ENCODE assay signal across 1 fruit fly cellular context in the genomic region with DNA sequence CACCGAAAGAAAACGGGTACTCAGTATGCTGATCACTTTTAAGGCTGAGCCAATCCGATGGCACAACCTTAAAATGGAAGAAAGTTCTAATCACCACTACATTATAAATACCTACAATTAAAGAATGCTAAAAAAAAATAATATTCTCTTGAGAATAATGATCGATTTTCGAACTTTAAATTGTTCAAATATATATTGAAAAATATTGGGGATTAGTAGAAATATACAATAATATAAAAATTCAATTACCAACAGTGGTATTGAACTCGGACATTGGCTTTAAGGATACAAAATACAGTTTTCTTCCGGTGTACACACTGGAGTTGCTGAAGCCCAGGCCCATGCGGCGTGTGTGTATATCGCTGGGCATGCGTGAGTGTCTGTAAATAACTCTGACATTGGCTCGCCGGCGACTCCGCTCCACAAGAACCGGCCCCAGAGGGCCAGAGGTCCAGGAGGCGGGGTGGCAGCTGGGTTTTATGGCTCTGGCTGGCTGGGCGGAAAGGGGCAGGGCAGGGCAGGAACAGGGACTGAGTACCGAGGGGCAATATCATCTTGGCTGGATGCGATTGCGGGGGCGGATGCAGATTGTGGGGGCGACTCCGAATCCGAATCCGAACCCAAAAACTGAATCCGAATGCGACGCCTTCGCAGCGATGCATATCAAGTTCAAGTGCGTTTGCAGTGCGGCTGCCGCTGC.
TF ChIP-seq lines count a peak whose summit lies in the region.

No protein-coding gene starts in this region.

TF ChIP-seq in whole organism, embryonic, 481 proteins besides CTCF, POLR2A, EP300 and RAD21 (continued from another document):
- TF ChIP-seq jigr1 (GFP tag; IDR thresholded peaks at IDR 0.05; lab: Robert Waterston, UW), result no peak
- no peak for TF ChIP-seq al (GFP tag; IDR thresholded peaks at IDR 0.05; lab: Robert Waterston, UW)
- TF ChIP-seq Scr (GFP tag; IDR thresholded peaks at IDR 0.05; lab: Robert Waterston, UW; ENCODE audit: partially characterized antibody), result no peak
- TF ChIP-seq Mrtf (GFP tag; IDR thresholded peaks at IDR 0.05; lab: Robert Waterston, UW), result no peak
- TF ChIP-seq slbo (GFP tag; IDR thresholded peaks at IDR 0.05; lab: Robert Waterston, UW), result no peak
- no peak for TF ChIP-seq CG18011 (GFP tag; optimal IDR thresholded peaks at IDR 0.05; lab: Kevin White, UChicago)
- no peak for TF ChIP-seq lov (optimal IDR thresholded peaks at IDR 0.05; lab: Kevin White, UChicago)
- no peak for TF ChIP-seq lov (GFP tag; IDR thresholded peaks at IDR 0.05; lab: Robert Waterston, UW)
- no peak for TF ChIP-seq kni (GFP tag; optimal IDR thresholded peaks at IDR 0.05; lab: Kevin White, UChicago)
- no peak for TF ChIP-seq crc (GFP tag; optimal IDR thresholded peaks at IDR 0.05; lab: Kevin White, UChicago)
- peak; percentile 89 for TF ChIP-seq dmrt11E (tag; optimal IDR thresholded peaks at IDR 0.05; lab: Kevin White, UChicago)
- TF ChIP-seq pita (GFP tag; optimal IDR thresholded peaks at IDR 0.05; lab: Kevin White, UChicago), result no peak
- no peak for TF ChIP-seq cg (GFP tag; optimal IDR thresholded peaks at IDR 0.05; lab: Kevin White, UChicago)
- no peak for TF ChIP-seq CG6791 (GFP tag; IDR thresholded peaks at IDR 0.05; lab: Robert Waterston, UW; ENCODE audit: partially characterized antibody)
- no peak for TF ChIP-seq cas (GFP tag; IDR thresholded peaks at IDR 0.05; lab: Robert Waterston, UW)
- no peak for TF ChIP-seq sqz (GFP tag; optimal IDR thresholded peaks at IDR 0.05; lab: Kevin White, UChicago)
- no peak for TF ChIP-seq insv (GFP tag; optimal IDR thresholded peaks at IDR 0.05; lab: Kevin White, UChicago)
- TF ChIP-seq sug (tag; optimal IDR thresholded peaks at IDR 0.05; lab: Kevin White, UChicago), result no peak
- TF ChIP-seq run (tag; optimal IDR thresholded peaks at IDR 0.05; lab: Kevin White, UChicago), result peak; percentile 17
- no peak for TF ChIP-seq Side (GFP tag; optimal IDR thresholded peaks at IDR 0.05; lab: Kevin White, UChicago)
- no peak for TF ChIP-seq CG6765 (GFP tag; optimal IDR thresholded peaks at IDR 0.05; lab: Kevin White, UChicago)
- no peak for TF ChIP-seq CG31388 (GFP tag; optimal IDR thresholded peaks at IDR 0.05; lab: Kevin White, UChicago)
- peak; percentile 3 to 62 for TF ChIP-seq dpn (GFP tag; optimal IDR thresholded peaks at IDR 0.05; lab: Kevin White, UChicago)
- no peak for TF ChIP-seq vnd (GFP tag; IDR thresholded peaks at IDR 0.05; lab: Robert Waterston, UW; ENCODE audit: partially characterized antibody)
- no peak for TF ChIP-seq dati (GFP tag; IDR thresholded peaks at IDR 0.05; lab: Robert Waterston, UW)
- no peak for TF ChIP-seq CG5245 (GFP tag; optimal IDR thresholded peaks at IDR 0.05; lab: Kevin White, UChicago)
- TF ChIP-seq CG18619 (GFP tag; optimal IDR thresholded peaks at IDR 0.05; lab: Kevin White, UChicago), result peak; percentile 56
- TF ChIP-seq CG10267 (tag; optimal IDR thresholded peaks at IDR 0.05; lab: Kevin White, UChicago), result peak; percentile 67
- no peak for TF ChIP-seq CG2129 (GFP tag; IDR thresholded peaks at IDR 0.05; lab: Robert Waterston, UW; ENCODE audit: partially characterized antibody)
- TF ChIP-seq CG9215 (GFP tag; IDR thresholded peaks at IDR 0.05; lab: Robert Waterston, UW), result 0 out of 2 replicates have a peak, but pooled peaks have one; percentile 15
- peak; percentile 66 for TF ChIP-seq CG17385 (GFP tag; optimal IDR thresholded peaks at IDR 0.05; lab: Kevin White, UChicago)
- TF ChIP-seq CG6854 (GFP tag; optimal IDR thresholded peaks at IDR 0.05; lab: Kevin White, UChicago), result no peak
- no peak for TF ChIP-seq B-H1 (GFP tag; IDR thresholded peaks at IDR 0.05; lab: Robert Waterston, UW)
- TF ChIP-seq Bgb (GFP tag; IDR thresholded peaks at IDR 0.05; lab: Robert Waterston, UW; ENCODE audit: partially characterized antibody), result no peak
- peak; percentile 58 for TF ChIP-seq Xbp1 (GFP tag; optimal IDR thresholded peaks at IDR 0.05; lab: Kevin White, UChicago)
- no peak for TF ChIP-seq fd64A (GFP tag; optimal IDR thresholded peaks at IDR 0.05; lab: Kevin White, UChicago)
- TF ChIP-seq p53 (GFP tag; optimal IDR thresholded peaks at IDR 0.05; lab: Kevin White, UChicago), result no peak
- no peak for TF ChIP-seq gsb (GFP tag; IDR thresholded peaks at IDR 0.05; lab: Robert Waterston, UW)
- TF ChIP-seq CG8359 (GFP tag; optimal IDR thresholded peaks at IDR 0.05; lab: Kevin White, UChicago; ENCODE audit: borderline replicate concordance), result peak; percentile 7
- TF ChIP-seq CG15696 (tag; optimal IDR thresholded peaks at IDR 0.05; lab: Kevin White, UChicago), result peak; percentile 46
- no peak for TF ChIP-seq MBD-R2 (GFP tag; IDR thresholded peaks at IDR 0.05; lab: Robert Waterston, UW)
- peak; percentile 31 for TF ChIP-seq ac (GFP tag; optimal IDR thresholded peaks at IDR 0.05; lab: Kevin White, UChicago)
- peak; percentile 52 for TF ChIP-seq CG13775 (GFP tag; optimal IDR thresholded peaks at IDR 0.05; lab: Kevin White, UChicago)
- no peak for TF ChIP-seq CG33213 (GFP tag; optimal IDR thresholded peaks at IDR 0.05; lab: Kevin White, UChicago)
- TF ChIP-seq HLH3B (GFP tag; IDR thresholded peaks at IDR 0.05; lab: Robert Waterston, UW), result no peak
- no peak for TF ChIP-seq CG32532 (GFP tag; IDR thresholded peaks at IDR 0.05; lab: Robert Waterston, UW)
